Fruit fly (Drosophila melanogaster): ENCODE data around the gene CG31678.

The CG31678 gene

DNA sequence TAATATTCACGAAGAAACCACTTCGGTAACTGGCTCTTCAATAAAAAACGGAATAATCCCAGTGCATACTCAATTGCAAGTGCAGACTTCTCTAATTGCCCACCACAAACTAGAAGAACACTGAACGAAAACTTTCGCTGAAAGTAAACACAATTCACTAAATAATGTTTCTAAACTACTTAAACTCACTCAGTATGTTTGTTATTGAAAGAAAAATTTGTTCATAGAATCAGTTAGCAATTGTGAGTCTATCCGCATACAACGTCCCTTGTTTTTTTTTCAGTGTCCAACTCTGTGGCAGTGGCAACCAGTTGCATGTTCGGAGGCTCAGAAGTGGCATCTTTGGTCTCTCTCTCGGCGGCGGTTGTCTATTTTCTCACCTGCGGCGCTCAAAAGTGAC lies 45.7 kb upstream of the CG31678 start (continued):
- no peak for TF ChIP-seq CG13775 (GFP tag; optimal IDR thresholded peaks at IDR 0.05)
- TF ChIP-seq CG6689 (GFP tag; IDR thresholded peaks at IDR 0.05): no peak
- TF ChIP-seq chif (GFP tag; optimal IDR thresholded peaks at IDR 0.05): peak; percentile 17 to 21
- no peak for TF ChIP-seq CG8089 (GFP tag; optimal IDR thresholded peaks at IDR 0.05)
- peak; percentile 17 for TF ChIP-seq CG9727 (GFP tag; optimal IDR thresholded peaks at IDR 0.05)
- TF ChIP-seq gcm2 (GFP tag; optimal IDR thresholded peaks at IDR 0.05): no peak
- no peak for TF ChIP-seq CG12659 (GFP tag; optimal IDR thresholded peaks at IDR 0.05)
- no peak for TF ChIP-seq CG12744 (GFP tag; optimal IDR thresholded peaks at IDR 0.05)
- TF ChIP-seq CG6765 (GFP tag; optimal IDR thresholded peaks at IDR 0.05): no peak
- no peak for TF ChIP-seq HmgZ (tag; optimal IDR thresholded peaks at IDR 0.05)
- TF ChIP-seq CG32772 (GFP tag; IDR thresholded peaks at IDR 0.05): 0 out of 2 replicates have a peak, but pooled peaks have one; percentile 52
- peak; percentile 15 for TF ChIP-seq Xbp1 (GFP tag; optimal IDR thresholded peaks at IDR 0.05)
- no peak for TF ChIP-seq inv (GFP tag; IDR thresholded peaks at IDR 0.05; ENCODE audit: partially characterized antibody)
- TF ChIP-seq B-H2 (GFP tag; optimal IDR thresholded peaks at IDR 0.05): no peak
- TF ChIP-seq Xrp1 (GFP tag; IDR thresholded peaks at IDR 0.05): peak; percentile 60
- peak; percentile 12; the same call in 1 of the 2 replicates for TF ChIP-seq CG17328 (GFP tag; IDR thresholded peaks at IDR 0.05)
- TF ChIP-seq pfk (GFP tag; optimal IDR thresholded peaks at IDR 0.05): no peak
- TF ChIP-seq CoRest (tag; optimal IDR thresholded peaks at IDR 0.05): no peak
- TF ChIP-seq az2 (GFP tag; optimal IDR thresholded peaks at IDR 0.05): peak; percentile 16
- TF ChIP-seq CG17359 (tag; optimal IDR thresholded peaks at IDR 0.05): no peak
- no peak for TF ChIP-seq ems (GFP tag; optimal IDR thresholded peaks at IDR 0.05)
- no peak for TF ChIP-seq Rx (GFP tag; IDR thresholded peaks at IDR 0.05)
- no peak for TF ChIP-seq jigr1 (GFP tag; IDR thresholded peaks at IDR 0.05)
- TF ChIP-seq Opbp (GFP tag; IDR thresholded peaks at IDR 0.05; ENCODE audit: partially characterized antibody): no peak
- TF ChIP-seq ase (GFP tag; IDR thresholded peaks at IDR 0.05): no peak
- no peak for TF ChIP-seq pum (GFP tag; optimal IDR thresholded peaks at IDR 0.05)
- no peak for TF ChIP-seq Mad (GFP tag; optimal IDR thresholded peaks at IDR 0.05)
- 0 out of 2 replicates have a peak, but pooled peaks have one; percentile 44 for TF ChIP-seq vvl (GFP tag; IDR thresholded peaks at IDR 0.05)
- no peak for TF ChIP-seq gem (tag; optimal IDR thresholded peaks at IDR 0.05)
- no peak for TF ChIP-seq row (GFP tag; IDR thresholded peaks at IDR 0.05)
- TF ChIP-seq CG31365 (tag; optimal IDR thresholded peaks at IDR 0.05): no peak
- TF ChIP-seq HHEX (GFP tag; optimal IDR thresholded peaks at IDR 0.05): no peak
- TF ChIP-seq Lpt (GFP tag; optimal IDR thresholded peaks at IDR 0.05): no peak
- no peak for TF ChIP-seq CG4328 (GFP tag; optimal IDR thresholded peaks at IDR 0.05)
- peak; percentile 23 for TF ChIP-seq CG4820 (GFP tag; optimal IDR thresholded peaks at IDR 0.05)
- no peak for TF ChIP-seq CG1529 (GFP tag; optimal IDR thresholded peaks at IDR 0.05)
- TF ChIP-seq NC2β (GFP tag; optimal IDR thresholded peaks at IDR 0.05): no peak
- no peak for TF ChIP-seq H15 (GFP tag; IDR thresholded peaks at IDR 0.05)
- no peak for TF ChIP-seq Atf3 (GFP tag; optimal IDR thresholded peaks at IDR 0.05)
- no peak for TF ChIP-seq CG3838 (GFP tag; optimal IDR thresholded peaks at IDR 0.05)
- TF ChIP-seq hbn (GFP tag; IDR thresholded peaks at IDR 0.05; ENCODE audit: partially characterized antibody): no peak
- TF ChIP-seq dan (GFP tag; IDR thresholded peaks at IDR 0.05): no peak
- no peak for TF ChIP-seq Kr (GFP tag; optimal IDR thresholded peaks at IDR 0.05)
- no peak for TF ChIP-seq ewg (GFP tag; optimal IDR thresholded peaks at IDR 0.05)
- no peak for TF ChIP-seq Hr39 (optimal IDR thresholded peaks at IDR 0.05)
- 0 out of 2 replicates have a peak, but pooled peaks have one; percentile 11 for TF ChIP-seq CG14667 (GFP tag; IDR thresholded peaks at IDR 0.05)
- no peak for TF ChIP-seq Dfd (GFP tag; optimal IDR thresholded peaks at IDR 0.05)
- TF ChIP-seq btn (GFP tag; optimal IDR thresholded peaks at IDR 0.05): no peak
- TF ChIP-seq Sin3A (optimal IDR thresholded peaks at IDR 0.05): no peak
- no peak for TF ChIP-seq CG13894 (tag; optimal IDR thresholded peaks at IDR 0.05)
- TF ChIP-seq zen (tag; optimal IDR thresholded peaks at IDR 0.05): peak; percentile 42
- TF ChIP-seq da (GFP tag; optimal IDR thresholded peaks at IDR 0.05): no peak
- TF ChIP-seq gsb-n (tag; optimal IDR thresholded peaks at IDR 0.05): no peak

All from whole organism, embryonic.